Worm (Caenorhabditis elegans) whole organism, L2 larva: ENCODE results near the gene flwr-1.

Experiments
- C34F6.9 ChIP-seq: fragments of 150-350 bp; optimal IDR thresholded peaks from 2 replicates; lab custom pipeline; 2014; ENCODE audit warnings: missing biosample characterization, missing genetic modification characterization
- Y55F3AM.14 ChIP-seq: fragments of 200-800 bp; sonication (Bioruptor generic); optimal IDR thresholded peaks from 2 replicates; lab custom pipeline; 2018; ENCODE audit warnings: mild to moderate bottlenecking, missing genetic modification characterization, missing compliant biosample characterization
- ZK546.5 ChIP-seq: sonication (generic microtip); optimal IDR thresholded peaks from 2 replicates; lab custom pipeline; 2017; ENCODE audit warnings: missing biosample characterization, missing genetic modification characterization
- alr-1 ChIP-seq: fragments of 150-350 bp; optimal IDR thresholded peaks from 2 replicates; lab custom pipeline; 2014; ENCODE audit warnings: missing biosample characterization, missing genetic modification characterization
- aly-2 ChIP-seq: fragments of 150-350 bp; optimal IDR thresholded peaks from 2 replicates; lab custom pipeline; 2014; ENCODE audit warnings: missing biosample characterization, missing genetic modification characterization
- ama-1 ChIP-seq: fragments of 150-350 bp; optimal IDR thresholded peaks from 2 replicates; lab custom pipeline; 2018; ENCODE audit warnings: inconsistent platforms
- ceh-16 ChIP-seq: fragments of 150-350 bp; optimal IDR thresholded peaks from 2 replicates; lab custom pipeline; 2014; ENCODE audit warnings: missing biosample characterization, missing genetic modification characterization
- crh-2 ChIP-seq: sonication (generic microtip); optimal IDR thresholded peaks from 2 replicates; lab custom pipeline; 2017; ENCODE audit warnings: missing biosample characterization, missing genetic modification characterization
- dmd-4 ChIP-seq: sonication (generic microtip); optimal IDR thresholded peaks from 2 replicates; lab custom pipeline; 2017; ENCODE audit warnings: missing biosample characterization, missing genetic modification characterization
- elt-1 ChIP-seq: fragments of 150-350 bp; optimal IDR thresholded peaks from 2 replicates; lab custom pipeline; 2014; ENCODE audit warnings: missing biosample characterization, missing genetic modification characterization
- elt-3 ChIP-seq: sonication (generic microtip); optimal IDR thresholded peaks from 2 replicates; lab custom pipeline; 2017; ENCODE audit warnings: missing biosample characterization, missing genetic modification characterization
- fos-1 ChIP-seq: fragments of 150-350 bp; optimal IDR thresholded peaks from 2 replicates; lab custom pipeline; 2014; ENCODE audit warnings: missing biosample characterization, missing genetic modification characterization
- lin-11 ChIP-seq: fragments of 150-350 bp; sonication (generic microtip); optimal IDR thresholded peaks from 2 replicates; lab custom pipeline; 2014; ENCODE audit warnings: missing biosample characterization, missing genetic modification characterization, inconsistent platforms, mixed read lengths
- lin-39 ChIP-seq: fragments of 150-350 bp; optimal IDR thresholded peaks from 2 replicates; lab custom pipeline; 2014; ENCODE audit warnings: missing biosample characterization, missing genetic modification reagents, missing genetic modification characterization
- lsy-2 ChIP-seq, 2 experiments: fragments of 150-350 bp in 1 of 2; sonication (generic microtip) in 1 of 2; optimal IDR thresholded peaks; 2 replicates each; lab custom pipeline; 2014 to 2017; ENCODE audit warnings: missing biosample characterization in 2 of 2, missing genetic modification characterization in 2 of 2
- mab-5 ChIP-seq: fragments of 150-350 bp; optimal IDR thresholded peaks from 2 replicates; lab custom pipeline; 2014; ENCODE audit warnings: missing biosample characterization, missing genetic modification characterization
- mbf-1 ChIP-seq: sonication (generic microtip); optimal IDR thresholded peaks from 2 replicates; lab custom pipeline; 2017; ENCODE audit warnings: missing biosample characterization, missing genetic modification characterization
- mdl-1 ChIP-seq, 2 experiments: fragments of 150-350 bp in 1 of 2; sonication (generic microtip) in 1 of 2; optimal IDR thresholded peaks; 2 replicates each; lab custom pipeline; 2017; ENCODE audit warnings: missing biosample characterization in 2 of 2, missing genetic modification characterization in 2 of 2
- nhr-10 ChIP-seq: sonication (generic microtip); optimal IDR thresholded peaks from 2 replicates; lab custom pipeline; 2017; ENCODE audit warnings: missing biosample characterization, missing genetic modification characterization
- nhr-11 ChIP-seq: fragments of 150-350 bp; optimal IDR thresholded peaks from 2 replicates; lab custom pipeline; 2014; ENCODE audit warnings: missing biosample characterization, missing genetic modification characterization
- nhr-12 ChIP-seq: fragments of 150-350 bp; optimal IDR thresholded peaks from 2 replicates; lab custom pipeline; 2014; ENCODE audit warnings: missing biosample characterization, missing genetic modification characterization
- nhr-129 ChIP-seq: fragments of 150-350 bp; optimal IDR thresholded peaks from 2 replicates; lab custom pipeline; 2014; ENCODE audit warnings: missing biosample characterization, missing genetic modification characterization
- nhr-21 ChIP-seq: fragments of 150-350 bp; optimal IDR thresholded peaks from 2 replicates; lab custom pipeline; 2014; ENCODE audit warnings: missing biosample characterization, missing genetic modification characterization
- nhr-25 ChIP-seq: fragments of 150-350 bp; sonication (generic microtip); optimal IDR thresholded peaks from 3 replicates; lab custom pipeline; 2014; ENCODE audit warnings: missing biosample characterization, missing genetic modification characterization
- nhr-6 ChIP-seq: fragments of 150-350 bp; optimal IDR thresholded peaks from 2 replicates; lab custom pipeline; 2014; ENCODE audit warnings: missing biosample characterization, missing genetic modification characterization
- nhr-77 ChIP-seq: fragments of 150-350 bp; optimal IDR thresholded peaks from 2 replicates; lab custom pipeline; 2014; ENCODE audit warnings: missing biosample characterization, missing genetic modification characterization
- peb-1 ChIP-seq: fragments of 150-350 bp; optimal IDR thresholded peaks from 2 replicates; lab custom pipeline; 2014; ENCODE audit warnings: missing biosample characterization, missing genetic modification characterization
- sem-4 ChIP-seq: fragments of 150-350 bp; optimal IDR thresholded peaks from 2 replicates; lab custom pipeline; 2014; ENCODE audit warnings: missing biosample characterization, missing genetic modification reagents, missing genetic modification characterization
- sma-3 ChIP-seq: sonication (generic microtip); optimal IDR thresholded peaks from 2 replicates; lab custom pipeline; 2016; ENCODE audit warnings: missing genetic modification reagents, missing genetic modification characterization, missing compliant biosample characterization
- sma-9 ChIP-seq, 2 experiments: fragments of 150-350 bp in 1 of 2; sonication (generic microtip) in 1 of 2; optimal IDR thresholded peaks; 2 replicates each; lab custom pipeline; 2014 to 2016; ENCODE audit warnings: missing genetic modification characterization in 2 of 2, mild to moderate bottlenecking in 1 of 2, missing biosample characterization in 1 of 2, missing compliant biosample characterization in 1 of 2, missing genetic modification reagents in 1 of 2, moderate library complexity in 1 of 2
- snpc-4 ChIP-seq: fragments of 150-350 bp; optimal IDR thresholded peaks from 2 replicates; lab custom pipeline; 2014; ENCODE audit warnings: missing biosample characterization, missing genetic modification characterization
- unc-55 ChIP-seq: fragments of 150-350 bp; sonication (generic microtip); optimal IDR thresholded peaks from 3 replicates; lab custom pipeline; 2014; ENCODE audit warnings: missing biosample characterization, missing genetic modification reagents, missing genetic modification characterization
- unc-62 ChIP-seq: fragments of 150-350 bp; optimal IDR thresholded peaks from 2 replicates; lab custom pipeline; 2014; ENCODE audit warnings: missing biosample characterization, missing genetic modification reagents, missing genetic modification characterization
- ztf-1 ChIP-seq: fragments of 200-800 bp; sonication (Bioruptor generic); conservative IDR thresholded peaks from 2 replicates; pipeline ENCODE4 v1.3.6; 2022; ENCODE audit warnings: missing genetic modification characterization, missing compliant biosample characterization
- ztf-4 ChIP-seq: fragments of 150-350 bp; optimal IDR thresholded peaks from 2 replicates; lab custom pipeline; 2014; ENCODE audit warnings: missing biosample characterization, missing genetic modification characterization

flwr-1 gene

ce11 chrX:14946217-14946463, 23.9 kb downstream of the flwr-1 start, which contains the start of gene mrp-5:
mrp-5 (minus strand) TSS chrX:14946317.
- no peak for TF ChIP-seq ZK546.5 (tag; lab: Kevin White, UChicago)
- no peak for TF ChIP-seq lsy-2 (tag; optimal IDR thresholded peaks at IDR 0.05; lab: Kevin White, UChicago)
- no peak for TF ChIP-seq Y55F3AM.14 (GFP tag; lab: Kevin White, UChicago)
- no peak for TF ChIP-seq sem-4 (tag; lab: Kevin White, UChicago)
- TF ChIP-seq nhr-6 (tag; lab: Kevin White, UChicago): no peak
- no peak for TF ChIP-seq unc-55 (GFP tag; lab: Kevin White, UChicago)
- TF ChIP-seq nhr-25 (tag; lab: Kevin White, UChicago): no peak
- TF ChIP-seq lin-11 (tag; lab: Kevin White, UChicago): no peak
- no peak for TF ChIP-seq elt-3 (tag; lab: Kevin White, UChicago)
- no peak for TF ChIP-seq sma-3 (GFP tag; lab: Kevin White, UChicago)
- no peak for TF ChIP-seq fos-1 (tag; lab: Kevin White, UChicago)
- TF ChIP-seq alr-1 (tag; lab: Kevin White, UChicago): no peak
- TF ChIP-seq ama-1 (lab: Kevin White, UChicago): no peak
- TF ChIP-seq nhr-10 (tag; lab: Kevin White, UChicago): no peak
- TF ChIP-seq lin-39 (tag; lab: Kevin White, UChicago): no peak

ce11 chrX:14938188-14938587, 31.9 kb downstream of the flwr-1 start:
- TF ChIP-seq nhr-129 (tag; lab: Kevin White, UChicago) (no peak), nhr-77 (tag; lab: Kevin White, UChicago) (no peak), elt-3 (tag; lab: Kevin White, UChicago) (no peak), snpc-4 (peak; percentile 87)
- TF ChIP-seq, all 48 proteins: peak for 1

ce11 chrX:14931443-14931842, 38.6 kb downstream of the flwr-1 start:
- TF ChIP-seq mdl-1 (tag; optimal IDR thresholded peaks at IDR 0.05; lab: Kevin White, UChicago) (no peak), mbf-1 (no peak), nhr-12 (tag; lab: Kevin White, UChicago) (no peak), mab-5 (tag; lab: Kevin White, UChicago) (no peak), ztf-4 (tag; lab: Kevin White, UChicago) (no peak), unc-62 (no peak)
- TF ChIP-seq, all 48 proteins: peak for 0

ce11 chrX:14929512-14929911, 40.6 kb downstream of the flwr-1 start:
- TF ChIP-seq sem-4 (tag; lab: Kevin White, UChicago) (no peak), sma-3 (GFP tag; lab: Kevin White, UChicago) (no peak), ama-1 (lab: Kevin White, UChicago) (no peak), mab-5 (tag; lab: Kevin White, UChicago) (no peak)

ce11 chrX:14928854-14929253, 41.2 kb downstream of the flwr-1 start, which contains the start of gene ntr-2:
ntr-2 (minus strand) TSS chrX:14928954.
- TF ChIP-seq nhr-21 (tag; lab: Kevin White, UChicago): no peak
- no peak for TF ChIP-seq ztf-4 (tag; lab: Kevin White, UChicago)
- no peak for TF ChIP-seq fos-1 (tag; lab: Kevin White, UChicago)
- TF ChIP-seq ztf-1 (GFP tag; lab: Robert Waterston, UW): no peak
- TF ChIP-seq, all 48 proteins: peak for 0

- no peak for TF ChIP-seq ZK546.5 (tag; lab: Kevin White, UChicago)
- no peak for TF ChIP-seq nhr-10 (tag; lab: Kevin White, UChicago)
- no peak for TF ChIP-seq crh-2 (tag; lab: Kevin White, UChicago)
- TF ChIP-seq ceh-16: no peak
- no peak for TF ChIP-seq nhr-12 (tag; lab: Kevin White, UChicago)
- TF ChIP-seq unc-55 (GFP tag; lab: Kevin White, UChicago): no peak
- no peak for TF ChIP-seq Y55F3AM.14 (GFP tag; lab: Kevin White, UChicago)
- TF ChIP-seq peb-1 (tag; lab: Kevin White, UChicago): no peak
- TF ChIP-seq aly-2: no peak
Measured at ce11 chrX:14922758-14923157, 47.3 kb downstream of the flwr-1 start.

ce11 chrX:14920880-14921279, 49.2 kb downstream of the flwr-1 start:
- TF ChIP-seq elt-1 (tag; lab: Kevin White, UChicago) (no peak), sma-3 (GFP tag; lab: Kevin White, UChicago) (no peak), C34F6.9 (tag; lab: Kevin White, UChicago) (no peak), nhr-11 (tag; lab: Kevin White, UChicago) (no peak), dmd-4 (tag; lab: Kevin White, UChicago) (no peak), peb-1 (tag; lab: Kevin White, UChicago) (no peak), nhr-6 (tag; lab: Kevin White, UChicago) (no peak), sma-9 (GFP tag; optimal IDR thresholded peaks at IDR 0.05; lab: Kevin White, UChicago) (no peak), sma-9 (tag; optimal IDR thresholded peaks at IDR 0.05; lab: Kevin White, UChicago) (no peak), unc-62 (no peak), mbf-1 (no peak)
- TF ChIP-seq, all 48 proteins: peak for 0
